Worm (Caenorhabditis elegans) whole organism, mixed stage, embryonic: ENCODE data around the gene str-64.

Source experiments
- ceh-83 ChIP-seq: fragments of 200-800 bp; sonication (Bioruptor generic); optimal IDR thresholded peaks from 2 replicates; lab custom pipeline; 2018; ENCODE audit warnings: mild to moderate bottlenecking, missing genetic modification characterization, missing compliant biosample characterization
- ces-1 ChIP-seq: fragments of 150-350 bp; optimal IDR thresholded peaks from 2 replicates; lab custom pipeline; 2014; ENCODE audit warnings: missing biosample characterization, missing genetic modification reagents, missing genetic modification characterization
- lin-13 ChIP-seq: fragments of 150-350 bp; optimal IDR thresholded peaks from 2 replicates; lab custom pipeline; 2014; ENCODE audit warnings: missing biosample characterization, missing genetic modification characterization
- lsy-2 ChIP-seq: fragments of 150-350 bp; optimal IDR thresholded peaks from 2 replicates; lab custom pipeline; 2014; ENCODE audit warnings: missing biosample characterization, missing genetic modification characterization
- mab-5 ChIP-seq: fragments of 150-350 bp; optimal IDR thresholded peaks from 2 replicates; lab custom pipeline; 2014; ENCODE audit warnings: missing biosample characterization, missing genetic modification characterization
- nhr-12 ChIP-seq: fragments of 150-350 bp; optimal IDR thresholded peaks from 2 replicates; lab custom pipeline; 2014; ENCODE audit warnings: missing biosample characterization, missing genetic modification characterization
- nhr-237 ChIP-seq: fragments of 150-350 bp; optimal IDR thresholded peaks from 2 replicates; lab custom pipeline; 2014; ENCODE audit warnings: missing biosample characterization, missing genetic modification characterization
- nhr-28 ChIP-seq: fragments of 150-350 bp; optimal IDR thresholded peaks from 2 replicates; lab custom pipeline; 2014; ENCODE audit warnings: missing biosample characterization, missing genetic modification characterization
- pha-4 ChIP-seq: fragments of 150-350 bp; optimal IDR thresholded peaks from 2 replicates; lab custom pipeline; 2018; ENCODE audit warnings: missing biosample characterization, missing genetic modification reagents, missing genetic modification characterization
- ztf-11 ChIP-seq: fragments of 150-350 bp; optimal IDR thresholded peaks from 2 replicates; lab custom pipeline; 2014; ENCODE audit warnings: missing biosample characterization, missing genetic modification characterization

DNA sequence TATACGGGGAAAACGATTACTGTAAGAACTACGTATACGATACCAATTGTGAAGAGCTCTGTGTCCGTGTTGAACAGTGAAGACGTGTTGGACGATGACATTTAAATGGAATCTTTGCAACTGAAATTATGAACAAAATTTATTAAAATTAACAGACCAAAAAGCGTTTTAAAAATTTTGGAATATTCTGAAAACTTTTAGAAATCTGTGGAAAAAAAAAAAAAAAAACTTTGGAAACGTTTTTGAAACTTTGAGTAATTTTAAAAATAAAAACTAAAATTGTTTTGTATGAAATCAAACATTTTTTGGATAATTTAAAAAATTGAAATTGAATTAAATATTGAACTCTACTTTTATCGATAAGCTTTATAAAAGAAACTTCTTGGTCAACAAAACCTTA is 27.0 kb upstream of the str-64 start, which contains the start of gene srt-63:
- TF ChIP-seq pha-4 (tag; lab: Kevin White, UChicago) (no peak), nhr-12 (no peak), nhr-237 (tag; lab: Kevin White, UChicago) (no peak), ces-1 (GFP tag; lab: Kevin White, UChicago) (no peak), nhr-28 (tag; lab: Kevin White, UChicago) (no peak), mab-5 (tag; lab: Kevin White, UChicago) (no peak), ceh-83 (GFP tag; lab: Kevin White, UChicago) (no peak), ztf-11 (tag; lab: Kevin White, UChicago) (no peak), lin-13 (tag; lab: Kevin White, UChicago) (no peak), lsy-2 (tag; lab: Kevin White, UChicago) (no peak)
